Worm (Caenorhabditis elegans) whole organism, midembryonic: Measurements from ENCODE around the gene sdz-27.
A peak's percentile ranks its signal among the peaks of the same experiment; 100 is the strongest.
"Not testable (repeated sequence)": the region's sequence is repeated elsewhere in the genome, so short reads cannot be mapped to it uniquely, and the experiment has no call there.

Experiments
- T22C8.4 ChIP-seq: fragments of 200-800 bp; sonication (Bioruptor generic); IDR thresholded peaks from 2 replicates; pipeline ENCODE4 v1.3.6; 2022; ENCODE audit warnings: missing genetic modification characterization, missing compliant biosample characterization
- cog-1 ChIP-seq: sonication (generic microtip); optimal IDR thresholded peaks from 2 replicates; lab custom pipeline; 2016; ENCODE audit warnings: missing genetic modification characterization, missing compliant biosample characterization
- flt-1 ChIP-seq: fragments of 200-800 bp; sonication (Bioruptor generic); IDR thresholded peaks from 2 replicates; pipeline ENCODE4 v1.3.6; 2022; ENCODE audit warnings: missing genetic modification characterization, missing compliant biosample characterization
- klf-2 ChIP-seq: fragments of 200-800 bp; sonication (Bioruptor generic); conservative IDR thresholded peaks from 2 replicates; pipeline ENCODE4 v1.3.6; 2022; ENCODE audit warnings: missing genetic modification reagents, missing genetic modification characterization, missing compliant biosample characterization
- med-1 ChIP-seq: sonication (generic microtip); optimal IDR thresholded peaks from 2 replicates; lab custom pipeline; 2017; ENCODE audit warnings: missing genetic modification characterization, mild to moderate bottlenecking, missing compliant biosample characterization, antibody characterized with exemption, missing genetic modification reagents; ENCODE audit not compliant: insufficient read depth
- ref-1 ChIP-seq: fragments of 200-800 bp; sonication (Bioruptor generic); conservative IDR thresholded peaks from 2 replicates; pipeline ENCODE4 v1.3.6; 2022; ENCODE audit warnings: missing genetic modification reagents, missing genetic modification characterization, missing compliant biosample characterization
- tab-1 ChIP-seq: fragments of 200-800 bp; sonication (Bioruptor generic); IDR thresholded peaks from 2 replicates; pipeline ENCODE4 v1.3.6; 2022; ENCODE audit warnings: missing genetic modification characterization, missing compliant biosample characterization
- ztf-23 ChIP-seq: fragments of 200-800 bp; sonication (Bioruptor generic); IDR thresholded peaks from 2 replicates; pipeline ENCODE4 v1.3.6; 2022; ENCODE audit warnings: missing genetic modification reagents, missing genetic modification characterization, missing compliant biosample characterization
- ztf-29 ChIP-seq: fragments of 200-800 bp; sonication (Bioruptor generic); IDR thresholded peaks from 2 replicates; pipeline ENCODE4 v1.3.6; 2022; ENCODE audit warnings: missing genetic modification reagents, missing genetic modification characterization, missing compliant biosample characterization

sdz-27 gene

ce11 chrIV:11178495-11178894, 8.3 kb upstream of the sdz-27 start, which contains the start of gene C08F8.9:
Gene C08F8.9 (minus strand): TSS chrIV:11178595.
- TF ChIP-seq ztf-29 (GFP tag; lab: Robert Waterston, UW) (no peak), T22C8.4 (GFP tag; lab: Robert Waterston, UW) (no peak), tab-1 (GFP tag; lab: Robert Waterston, UW) (no peak), ref-1 (GFP tag; lab: Robert Waterston, UW) (no peak)

ce11 chrIV:11179123-11179740, 7.6 kb upstream of the sdz-27 start, which contains the start of gene cpt-2:
Gene cpt-2 (plus strand): TSS chrIV:11179645.
- TF ChIP-seq ztf-23 (GFP tag; lab: Robert Waterston, UW): peak; percentile 44; the same call in 1 of the 2 replicates

ce11 chrIV:11180077-11180476, 6.8 kb upstream of the sdz-27 start:
- TF ChIP-seq tab-1 (GFP tag; lab: Robert Waterston, UW) (no peak), flt-1 (no peak), cog-1 (no peak), med-1 (GFP tag; lab: Kevin White, UChicago) (no peak), ref-1 (GFP tag; lab: Robert Waterston, UW) (no peak), ztf-23 (GFP tag; lab: Robert Waterston, UW) (no peak), T22C8.4 (GFP tag; lab: Robert Waterston, UW) (no peak), klf-2 (GFP tag; lab: Robert Waterston, UW) (no peak), ztf-29 (GFP tag; lab: Robert Waterston, UW) (no peak)

- TF ChIP-seq cog-1 (no peak), T22C8.4 (GFP tag; lab: Robert Waterston, UW) (no peak), ztf-23 (GFP tag; lab: Robert Waterston, UW) (no peak), ztf-29 (GFP tag; lab: Robert Waterston, UW) (no peak), ref-1 (GFP tag; lab: Robert Waterston, UW) (no peak), tab-1 (GFP tag; lab: Robert Waterston, UW) (no peak), med-1 (GFP tag; lab: Kevin White, UChicago) (no peak), klf-2 (GFP tag; lab: Robert Waterston, UW) (no peak), flt-1 (no peak)
Observed at ce11 chrIV:11183013-11183412, 3.8 kb upstream of the sdz-27 start, which contains the start of gene prx-14. Gene prx-14 (plus strand): TSS chrIV:11183132.

- TF ChIP-seq cog-1: no peak
- TF ChIP-seq flt-1: no peak
- TF ChIP-seq ref-1 (GFP tag; lab: Robert Waterston, UW): no peak
- no peak for TF ChIP-seq ztf-29 (GFP tag; lab: Robert Waterston, UW)
Observed at ce11 chrIV:11183991-11184390, 2.8 kb upstream of the sdz-27 start, which contains the start of gene nuaf-3. Gene nuaf-3 (plus strand): TSS chrIV:11184291.

- TF ChIP-seq med-1 (GFP tag; lab: Kevin White, UChicago) (no peak), ref-1 (GFP tag; lab: Robert Waterston, UW) (no peak), ztf-23 (GFP tag; lab: Robert Waterston, UW) (no peak), flt-1 (no peak), tab-1 (GFP tag; lab: Robert Waterston, UW) (no peak)
Observed at ce11 chrIV:11189411-11189810, 2.6 kb downstream of the sdz-27 start, which contains the start of gene fbxb-79. Gene fbxb-79 (minus strand): TSS chrIV:11189511.

ce11 chrIV:11196866-11197265, 10.0 kb downstream of the sdz-27 start:
- TF ChIP-seq T22C8.4 (GFP tag; lab: Robert Waterston, UW) (0 out of 2 replicates have a peak, but pooled peaks have one; percentile 50), ref-1 (GFP tag; lab: Robert Waterston, UW) (peak; percentile 59), ztf-29 (GFP tag; lab: Robert Waterston, UW) (peak; percentile 62; the same call in 1 of the 2 replicates), klf-2 (GFP tag; lab: Robert Waterston, UW) (peak; percentile 53; the same call in 1 of the 2 replicates), tab-1 (GFP tag; lab: Robert Waterston, UW) (peak; percentile 84), ztf-23 (GFP tag; lab: Robert Waterston, UW) (peak; percentile 77; the same call in 1 of the 2 replicates)

ce11 chrIV:11198983-11199382, 12.2 kb downstream of the sdz-27 start, which contains the start of gene R07H5.16:
Gene R07H5.16 (plus strand): TSS chrIV:11199330.
- TF ChIP-seq klf-2 (GFP tag; lab: Robert Waterston, UW): 0 out of 2 replicates have a peak, but pooled peaks have one; percentile 39

- TF ChIP-seq klf-2 (GFP tag; lab: Robert Waterston, UW) (peak; percentile 72), flt-1 (0 out of 2 replicates have a peak, but pooled peaks have one; percentile 58), ztf-23 (GFP tag; lab: Robert Waterston, UW) (peak; percentile 70; the same call in 1 of the 2 replicates)
Observed at ce11 chrIV:11200682-11201081, 13.9 kb downstream of the sdz-27 start.

ce11 chrIV:11202389-11202788, 15.6 kb downstream of the sdz-27 start, which contains the start of gene R07H5.11:
Gene R07H5.11 (plus strand): TSS chrIV:11202768.
- TF ChIP-seq ztf-29 (GFP tag; lab: Robert Waterston, UW); med-1 (GFP tag; lab: Kevin White, UChicago); ztf-23 (GFP tag; lab: Robert Waterston, UW): not testable (repeated sequence)

ce11 chrIV:11207186-11207585, 20.4 kb downstream of the sdz-27 start, which contains the start of gene R07H5.9:
Gene R07H5.9 (plus strand): TSS chrIV:11207486.
- TF ChIP-seq med-1 (GFP tag; lab: Kevin White, UChicago) (no peak), T22C8.4 (GFP tag; lab: Robert Waterston, UW) (no peak), flt-1 (no peak), tab-1 (GFP tag; lab: Robert Waterston, UW) (no peak), klf-2 (GFP tag; lab: Robert Waterston, UW) (no peak), cog-1 (no peak), ref-1 (GFP tag; lab: Robert Waterston, UW) (no peak), ztf-23 (GFP tag; lab: Robert Waterston, UW) (no peak), ztf-29 (GFP tag; lab: Robert Waterston, UW) (no peak)
